Worm (Caenorhabditis elegans) whole organism, early embryonic: ENCODE measurements around the gene H28G03.2.

Source experiments
- B0310.2 ChIP-seq: sonication (generic microtip); optimal IDR thresholded peaks from 2 replicates; lab custom pipeline; 2016; ENCODE audit warnings: mild to moderate bottlenecking, missing genetic modification characterization, missing compliant biosample characterization
- aly-1 ChIP-seq: sonication (generic microtip); optimal IDR thresholded peaks from 2 replicates; lab custom pipeline; 2016; ENCODE audit warnings: missing genetic modification characterization, missing compliant biosample characterization
- ama-1 ChIP-seq: fragments of 150-350 bp; optimal IDR thresholded peaks from 2 replicates; lab custom pipeline; 2014
- ceh-13 ChIP-seq: fragments of 200-800 bp; sonication (Bioruptor generic); optimal IDR thresholded peaks from 2 replicates; lab custom pipeline; 2018; ENCODE audit warnings: mild to moderate bottlenecking, missing genetic modification characterization, missing compliant biosample characterization
- ceh-36 ChIP-seq: sonication (generic microtip); optimal IDR thresholded peaks from 2 replicates; lab custom pipeline; 2016; ENCODE audit warnings: missing genetic modification characterization, inconsistent platforms, missing compliant biosample characterization
- ets-7 ChIP-seq: sonication (generic microtip); optimal IDR thresholded peaks from 2 replicates; lab custom pipeline; 2016; ENCODE audit warnings: missing genotype, missing genetic modification characterization, missing compliant biosample characterization
- flt-1 ChIP-seq: fragments of 200-800 bp; sonication (Bioruptor generic); IDR thresholded peaks from 2 replicates; pipeline ENCODE4 v1.3.6; 2022; ENCODE audit warnings: missing genetic modification characterization, missing compliant biosample characterization
- hmbx-1 ChIP-seq: sonication (generic microtip); optimal IDR thresholded peaks from 2 replicates; lab custom pipeline; 2016; ENCODE audit warnings: mild to moderate bottlenecking, missing genetic modification characterization, missing compliant biosample characterization
- hmg-4 ChIP-seq: fragments of 200-800 bp; sonication (Bioruptor generic); optimal IDR thresholded peaks from 2 replicates; lab custom pipeline; 2018; ENCODE audit warnings: mild to moderate bottlenecking, missing genetic modification characterization, missing compliant biosample characterization
- hnd-1 ChIP-seq: sonication (generic microtip); optimal IDR thresholded peaks from 2 replicates; lab custom pipeline; 2016; ENCODE audit warnings: missing genetic modification characterization, missing compliant biosample characterization
- pes-1 ChIP-seq: fragments of 200-800 bp; sonication (Bioruptor generic); IDR thresholded peaks from 2 replicates; pipeline ENCODE4 v1.3.6; 2022; ENCODE audit warnings: missing genetic modification reagents, missing genetic modification characterization, missing compliant biosample characterization
- scrt-1 ChIP-seq: fragments of 200-800 bp; sonication (Bioruptor generic); IDR thresholded peaks from 2 replicates; pipeline ENCODE4 v1.3.6; 2022; ENCODE audit warnings: missing genetic modification characterization, missing compliant biosample characterization
- tbx-37 ChIP-seq: fragments of 200-800 bp; sonication (Bioruptor generic); conservative IDR thresholded peaks from 2 replicates; pipeline ENCODE4 v1.3.6; 2022; ENCODE audit warnings: missing genetic modification reagents, missing genetic modification characterization, missing compliant biosample characterization
- tra-4 ChIP-seq: sonication (generic microtip); optimal IDR thresholded peaks from 2 replicates; lab custom pipeline; 2017; ENCODE audit warnings: missing genetic modification characterization, missing compliant biosample characterization

DNA sequence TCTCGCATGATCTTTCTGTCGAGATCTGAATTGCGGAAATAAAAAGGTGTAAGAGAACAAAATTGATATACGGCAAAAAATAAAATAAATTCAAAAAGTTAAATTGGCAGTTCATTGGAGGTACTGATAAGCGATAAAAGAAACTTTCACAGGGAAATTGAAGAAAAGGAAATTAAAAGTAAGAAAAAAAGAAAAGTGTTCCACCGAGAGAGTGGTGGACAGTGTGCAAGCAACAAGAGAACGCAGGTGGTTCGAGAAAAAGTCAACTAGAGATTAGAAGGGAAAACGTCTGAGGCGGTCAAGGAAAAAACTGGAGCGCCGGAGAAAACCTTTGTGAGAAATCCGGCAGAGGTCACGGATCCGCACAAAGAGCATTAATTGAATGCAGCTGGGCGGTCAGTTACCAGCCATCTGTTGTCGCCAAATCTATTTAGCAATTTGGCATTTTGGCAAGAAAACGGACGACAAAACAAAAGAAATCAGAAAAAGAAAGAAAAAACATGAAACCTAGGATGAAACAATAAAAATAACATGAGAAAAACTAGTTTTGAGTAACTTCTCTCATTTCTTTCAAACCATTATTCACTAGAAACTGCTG is 37.9 kb downstream of the H28G03.2 start, which contains the start of gene mtm-5:
- TF ChIP-seq hmbx-1 (tag; lab: Kevin White, UChicago) = no peak
- TF ChIP-seq ceh-13 (GFP tag; lab: Kevin White, UChicago) = no peak
- TF ChIP-seq ceh-36 (tag; lab: Kevin White, UChicago) = no peak
- TF ChIP-seq pes-1 (GFP tag; lab: Robert Waterston, UW) = no peak
- no peak for TF ChIP-seq ama-1 (lab: Kevin White, UChicago)
- no peak for TF ChIP-seq aly-1
- TF ChIP-seq hmg-4 (GFP tag; lab: Kevin White, UChicago) = no peak
- TF ChIP-seq scrt-1 (GFP tag; lab: Robert Waterston, UW) = no peak
- no peak for TF ChIP-seq ets-7 (tag; lab: Kevin White, UChicago)
- no peak for TF ChIP-seq B0310.2 (tag; lab: Kevin White, UChicago)
- TF ChIP-seq tra-4 (tag; lab: Kevin White, UChicago) = no peak
- no peak for TF ChIP-seq flt-1 (GFP tag; lab: Robert Waterston, UW)
- no peak for TF ChIP-seq hnd-1 (tag; lab: Kevin White, UChicago)
- TF ChIP-seq tbx-37 (GFP tag; lab: Robert Waterston, UW) = no peak
